Worm (Caenorhabditis elegans): Measurements from ENCODE around the gene ttr-7.

DNA sequence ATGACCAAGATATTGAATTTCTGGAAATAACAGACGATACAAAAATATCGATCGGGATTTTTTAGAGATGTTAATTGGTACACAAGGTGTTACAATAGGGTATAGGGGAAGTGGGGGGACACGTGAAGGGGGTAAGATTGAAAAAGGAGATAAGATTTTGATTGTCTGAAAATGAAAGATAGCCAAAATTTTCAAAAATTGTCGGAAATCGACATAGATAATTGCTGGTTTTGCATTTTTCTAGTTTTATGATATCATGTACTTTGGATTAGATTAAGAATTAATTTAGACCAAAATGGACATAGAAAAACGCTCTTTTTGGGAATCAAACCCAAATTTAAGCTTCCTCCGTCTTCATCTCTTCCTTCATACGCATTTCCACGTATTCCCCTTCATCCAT is 22.0 kb downstream of the ttr-7 start, which contains the start of gene T19C3.5:
- TF ChIP-seq jun-1 (tag; optimal IDR thresholded peaks at IDR 0.05): no peak
- TF ChIP-seq daf-8 (GFP tag; IDR thresholded peaks at IDR 0.05): no peak
- TF ChIP-seq pha-4 (GFP tag; IDR thresholded peaks at IDR 0.05): no peak
- no peak for TF ChIP-seq pha-4 (tag; optimal IDR thresholded peaks at IDR 0.05)
- no peak for TF ChIP-seq ceh-82 (tag; optimal IDR thresholded peaks at IDR 0.05)
- TF ChIP-seq lin-39 (tag; optimal IDR thresholded peaks at IDR 0.05): no peak
- TF ChIP-seq fos-1 (tag; optimal IDR thresholded peaks at IDR 0.05): no peak
- TF ChIP-seq ama-1 (optimal IDR thresholded peaks at IDR 0.05): no peak
- TF ChIP-seq lsy-2 (tag; optimal IDR thresholded peaks at IDR 0.05): no peak
- TF ChIP-seq pqm-1 (tag; optimal IDR thresholded peaks at IDR 0.05): no peak

Measured in whole organism, L4 larva.